Worm (Caenorhabditis elegans) whole organism, L3 larva: ENCODE measurements around the gene Y6D1A.2.

ENCODE experiments used
- R02D3.7 ChIP-seq: fragments of 150-350 bp; optimal IDR thresholded peaks from 2 replicates; lab custom pipeline; 2014; ENCODE audit warnings: missing biosample characterization, missing genetic modification characterization
- aly-2 ChIP-seq: fragments of 150-350 bp; optimal IDR thresholded peaks from 2 replicates; lab custom pipeline; 2014; ENCODE audit warnings: missing biosample characterization, missing genetic modification characterization
- ama-1 ChIP-seq: fragments of 150-350 bp; optimal IDR thresholded peaks from 2 replicates; lab custom pipeline; 2018
- ceh-16 ChIP-seq: sonication (generic microtip); optimal IDR thresholded peaks from 2 replicates; lab custom pipeline; 2017; ENCODE audit warnings: missing biosample characterization, missing genetic modification characterization
- ceh-28 ChIP-seq: fragments of 150-350 bp; optimal IDR thresholded peaks from 2 replicates; lab custom pipeline; 2014; ENCODE audit warnings: missing biosample characterization, missing genetic modification reagents, missing genetic modification characterization
- ceh-82 ChIP-seq: fragments of 150-350 bp; optimal IDR thresholded peaks from 2 replicates; lab custom pipeline; 2014; ENCODE audit warnings: missing biosample characterization, missing genetic modification characterization
- ceh-9 ChIP-seq: sonication (generic microtip); optimal IDR thresholded peaks from 2 replicates; lab custom pipeline; 2018; ENCODE audit warnings: missing biosample characterization, missing genetic modification characterization
- egl-27 ChIP-seq: sonication (generic microtip); optimal IDR thresholded peaks from 4 replicates; lab custom pipeline; 2017; ENCODE audit warnings: missing biosample characterization, missing genetic modification reagents, missing genetic modification characterization
- egl-5 ChIP-seq: fragments of 150-350 bp; optimal IDR thresholded peaks from 2 replicates; lab custom pipeline; 2017; ENCODE audit warnings: missing biosample characterization, missing genetic modification reagents, missing genetic modification characterization, inconsistent platforms
- elt-2 ChIP-seq: sonication (generic microtip); optimal IDR thresholded peaks from 2 replicates; lab custom pipeline; 2016; ENCODE audit warnings: missing genetic modification reagents, mild to moderate bottlenecking, missing genetic modification characterization, missing compliant biosample characterization
- fkh-10 ChIP-seq: sonication (generic microtip); optimal IDR thresholded peaks from 2 replicates; lab custom pipeline; 2017; ENCODE audit warnings: missing biosample characterization, missing genetic modification reagents, missing genetic modification characterization
- fkh-2 ChIP-seq: fragments of 150-350 bp; optimal IDR thresholded peaks from 2 replicates; lab custom pipeline; 2014; ENCODE audit warnings: missing biosample characterization, missing genetic modification reagents, missing genetic modification characterization
- fos-1 ChIP-seq: fragments of 150-350 bp; optimal IDR thresholded peaks from 2 replicates; lab custom pipeline; 2014; ENCODE audit warnings: missing biosample characterization, missing genetic modification characterization
- jun-1 ChIP-seq: fragments of 150-350 bp; optimal IDR thresholded peaks from 2 replicates; lab custom pipeline; 2014; ENCODE audit warnings: missing biosample characterization, missing genetic modification reagents, missing genetic modification characterization
- lin-15B ChIP-seq: fragments of 150-350 bp; optimal IDR thresholded peaks from 2 replicates; lab custom pipeline; 2014; ENCODE audit warnings: missing biosample characterization, missing genetic modification characterization
- lsy-12 ChIP-seq: sonication (generic microtip); optimal IDR thresholded peaks from 2 replicates; lab custom pipeline; 2016; ENCODE audit warnings: mild to moderate bottlenecking, missing genetic modification characterization, missing compliant biosample characterization
- nhr-11 ChIP-seq: fragments of 150-350 bp; optimal IDR thresholded peaks from 2 replicates; lab custom pipeline; 2014; ENCODE audit warnings: missing biosample characterization, missing genetic modification characterization
- nhr-23 ChIP-seq: fragments of 150-350 bp; optimal IDR thresholded peaks from 2 replicates; lab custom pipeline; 2014; ENCODE audit warnings: missing biosample characterization, missing genetic modification reagents, missing genetic modification characterization
- nhr-237 ChIP-seq: fragments of 150-350 bp; optimal IDR thresholded peaks from 2 replicates; lab custom pipeline; 2014; ENCODE audit warnings: missing biosample characterization, missing genetic modification characterization
- nhr-25 ChIP-seq: sonication (generic microtip); optimal IDR thresholded peaks from 2 replicates; lab custom pipeline; 2017; ENCODE audit warnings: missing biosample characterization, missing genetic modification characterization
- nhr-43 ChIP-seq: sonication (generic microtip); optimal IDR thresholded peaks from 2 replicates; lab custom pipeline; 2016; ENCODE audit warnings: mild to moderate bottlenecking, missing genetic modification characterization, missing compliant biosample characterization; ENCODE audit not compliant: poor library complexity, severe bottlenecking
- nhr-76 ChIP-seq: fragments of 150-350 bp; sonication (generic microtip); optimal IDR thresholded peaks from 5 replicates; lab custom pipeline; 2014; ENCODE audit warnings: missing biosample characterization, missing genetic modification characterization
- nhr-77 ChIP-seq: fragments of 150-350 bp; optimal IDR thresholded peaks from 2 replicates; lab custom pipeline; 2014; ENCODE audit warnings: missing biosample characterization, missing genetic modification characterization
- pha-4 ChIP-seq: fragments of 150-350 bp; optimal IDR thresholded peaks from 2 replicates; lab custom pipeline; 2014; ENCODE audit warnings: missing biosample characterization, missing genetic modification reagents, missing genetic modification characterization
- pqm-1 ChIP-seq: fragments of 150-350 bp; optimal IDR thresholded peaks from 2 replicates; lab custom pipeline; 2017; ENCODE audit warnings: missing biosample characterization, missing genetic modification characterization, inconsistent platforms
- sea-2 ChIP-seq: fragments of 150-350 bp; sonication (generic microtip); optimal IDR thresholded peaks from 4 replicates; lab custom pipeline; 2014; ENCODE audit warnings: missing biosample characterization, missing genetic modification reagents, missing genetic modification characterization
- snpc-4 ChIP-seq: fragments of 150-350 bp; optimal IDR thresholded peaks from 2 replicates; lab custom pipeline; 2014; ENCODE audit warnings: missing biosample characterization, missing genetic modification characterization
- tbx-2 ChIP-seq: sonication (generic microtip); optimal IDR thresholded peaks from 2 replicates; lab custom pipeline; 2016; ENCODE audit warnings: mild to moderate bottlenecking, missing genetic modification characterization, missing compliant biosample characterization
- unc-39 ChIP-seq: sonication (generic microtip); optimal IDR thresholded peaks from 4 replicates; lab custom pipeline; 2017; ENCODE audit warnings: missing biosample characterization, missing genetic modification characterization
- unc-62 ChIP-seq: fragments of 150-350 bp; sonication (generic microtip); optimal IDR thresholded peaks from 4 replicates; lab custom pipeline; 2014; ENCODE audit warnings: missing biosample characterization, missing genetic modification reagents, missing genetic modification characterization
- zag-1 ChIP-seq: fragments of 150-350 bp; optimal IDR thresholded peaks from 2 replicates; lab custom pipeline; 2014; ENCODE audit warnings: missing biosample characterization, missing genetic modification characterization
- ztf-11 ChIP-seq: fragments of 150-350 bp; optimal IDR thresholded peaks from 2 replicates; lab custom pipeline; 2014; ENCODE audit warnings: missing biosample characterization, missing genetic modification characterization
- ztf-4 ChIP-seq: fragments of 150-350 bp; optimal IDR thresholded peaks from 2 replicates; lab custom pipeline; 2014; ENCODE audit warnings: missing biosample characterization, missing genetic modification characterization

Y6D1A.2 gene

ce11 chrII:11819824-11820223, at the start of gene Y6D1A.2:
Y6D1A.2 (minus strand) TSS chrII:11819924.
- TF ChIP-seq R02D3.7 (tag; lab: Kevin White, UChicago) (no peak), nhr-25 (tag; lab: Kevin White, UChicago) (peak; percentile 33)
- TF ChIP-seq, all 47 proteins: peak for 1

ce11 chrII:11868893-11869292, 49.2 kb upstream of the Y6D1A.2 start:
- TF ChIP-seq unc-62 (GFP tag; lab: Kevin White, UChicago): no peak
- no peak for TF ChIP-seq aly-2 (tag; lab: Kevin White, UChicago)
- no peak for TF ChIP-seq nhr-76
- TF ChIP-seq tbx-2: no peak
- TF ChIP-seq fkh-2: no peak
- TF ChIP-seq lsy-12 (tag; lab: Kevin White, UChicago): no peak
- no peak for TF ChIP-seq ztf-4 (tag; lab: Kevin White, UChicago)

- no peak for TF ChIP-seq pqm-1 (tag; lab: Kevin White, UChicago)
- no peak for TF ChIP-seq ceh-16
- TF ChIP-seq snpc-4: no peak
- no peak for TF ChIP-seq unc-39 (tag; lab: Kevin White, UChicago)
- no peak for TF ChIP-seq egl-27 (tag; lab: Kevin White, UChicago)
- TF ChIP-seq pha-4 (tag; lab: Kevin White, UChicago): no peak
- no peak for TF ChIP-seq jun-1 (tag; lab: Kevin White, UChicago)
- TF ChIP-seq fkh-10 (GFP tag; lab: Kevin White, UChicago): no peak
Observed at ce11 chrII:11868234-11868633, 48.5 kb upstream of the Y6D1A.2 start, which contains the start of gene col-84. col-84 (plus strand) TSS chrII:11868534.

- TF ChIP-seq nhr-43 (tag; lab: Kevin White, UChicago) (no peak), unc-39 (tag; lab: Kevin White, UChicago) (no peak), sea-2 (GFP tag; lab: Kevin White, UChicago) (no peak), ceh-9 (tag; lab: Kevin White, UChicago) (no peak), nhr-237 (no peak), fkh-10 (GFP tag; lab: Kevin White, UChicago) (no peak), nhr-23 (tag; lab: Kevin White, UChicago) (no peak), elt-2 (tag; lab: Kevin White, UChicago) (no peak), nhr-77 (tag; lab: Kevin White, UChicago) (no peak)
Observed at ce11 chrII:11865644-11866043, 45.9 kb upstream of the Y6D1A.2 start, which contains the start of gene K12D12.4. K12D12.4 (minus strand) TSS chrII:11865744.

- no peak for TF ChIP-seq unc-62 (GFP tag; lab: Kevin White, UChicago)
- TF ChIP-seq nhr-23 (tag; lab: Kevin White, UChicago): no peak
- TF ChIP-seq elt-2 (tag; lab: Kevin White, UChicago): no peak
- TF ChIP-seq lin-15B (tag; lab: Kevin White, UChicago): no peak
- no peak for TF ChIP-seq zag-1
- TF ChIP-seq lsy-12 (tag; lab: Kevin White, UChicago): no peak
- TF ChIP-seq ztf-11 (tag; lab: Kevin White, UChicago): no peak
- no peak for TF ChIP-seq pha-4 (tag; lab: Kevin White, UChicago)
- no peak for TF ChIP-seq ceh-16
Observed at ce11 chrII:11860623-11861079, 40.9 kb upstream of the Y6D1A.2 start, which contains the start of gene K12D12.5. K12D12.5 (plus strand) TSS chrII:11861029.

ce11 chrII:11859833-11860232, 40.1 kb upstream of the Y6D1A.2 start:
- no peak for TF ChIP-seq ceh-16
- no peak for TF ChIP-seq ceh-28 (tag; lab: Kevin White, UChicago)
- TF ChIP-seq fos-1 (tag; lab: Kevin White, UChicago): no peak
- TF ChIP-seq ztf-11 (tag; lab: Kevin White, UChicago): no peak
- TF ChIP-seq snpc-4: no peak
- no peak for TF ChIP-seq lsy-12 (tag; lab: Kevin White, UChicago)
- no peak for TF ChIP-seq nhr-11 (tag; lab: Kevin White, UChicago)
- peak; percentile 52 for TF ChIP-seq elt-2 (tag; lab: Kevin White, UChicago)
- no peak for TF ChIP-seq lin-15B (tag; lab: Kevin White, UChicago)
- TF ChIP-seq fkh-2: no peak
- no peak for TF ChIP-seq aly-2 (tag; lab: Kevin White, UChicago)
- TF ChIP-seq pqm-1 (tag; lab: Kevin White, UChicago): peak; percentile 39
- no peak for TF ChIP-seq nhr-23 (tag; lab: Kevin White, UChicago)
- TF ChIP-seq ama-1: no peak
- TF ChIP-seq egl-5 (tag; lab: Kevin White, UChicago): no peak
- TF ChIP-seq ceh-82 (tag; lab: Kevin White, UChicago): no peak
